Worm (Caenorhabditis elegans) whole organism, late embryonic: ENCODE measurements around the gene ubh-2.

Source experiments
- C08G9.2 ChIP-seq: sonication (generic microtip); optimal IDR thresholded peaks from 2 replicates; lab custom pipeline; 2016; ENCODE audit warnings: mild to moderate bottlenecking, missing genetic modification characterization, moderate library complexity, missing compliant biosample characterization
- K02D7.2 ChIP-seq: sonication (generic microtip); optimal IDR thresholded peaks from 2 replicates; lab custom pipeline; 2017; ENCODE audit warnings: mild to moderate bottlenecking, missing genetic modification characterization, missing compliant biosample characterization
- T23F11.4 ChIP-seq: fragments of 200-800 bp; sonication (Bioruptor generic); optimal IDR thresholded peaks from 2 replicates; lab custom pipeline; 2018; ENCODE audit warnings: mild to moderate bottlenecking, missing genetic modification characterization, missing compliant biosample characterization
- Y22D7AL.16 ChIP-seq: sonication (generic microtip); optimal IDR thresholded peaks from 2 replicates; lab custom pipeline; 2016; ENCODE audit warnings: missing genetic modification characterization, missing compliant biosample characterization
- ahr-1 ChIP-seq: sonication (generic microtip); optimal IDR thresholded peaks from 2 replicates; lab custom pipeline; 2016; ENCODE audit warnings: missing genetic modification characterization, missing compliant biosample characterization
- ama-1 ChIP-seq: fragments of 150-350 bp; optimal IDR thresholded peaks from 2 replicates; lab custom pipeline; 2014
- ceh-18 ChIP-seq: sonication (generic microtip); optimal IDR thresholded peaks from 2 replicates; lab custom pipeline; 2016; ENCODE audit warnings: missing genetic modification characterization, missing compliant biosample characterization
- ceh-2 ChIP-seq: sonication (generic microtip); optimal IDR thresholded peaks from 2 replicates; lab custom pipeline; 2016; ENCODE audit warnings: missing genotype, missing genetic modification characterization, missing compliant biosample characterization
- ceh-30 ChIP-seq: fragments of 150-350 bp; optimal IDR thresholded peaks from 2 replicates; lab custom pipeline; 2014; ENCODE audit warnings: missing biosample characterization, missing genetic modification characterization
- ceh-45 ChIP-seq: fragments of 200-800 bp; sonication (Bioruptor generic); IDR thresholded peaks from 2 replicates; pipeline ENCODE4 v1.3.6; 2022; ENCODE audit warnings: missing genetic modification reagents, missing genetic modification characterization, missing compliant biosample characterization
- dve-1 ChIP-seq: sonication (generic microtip); optimal IDR thresholded peaks from 2 replicates; lab custom pipeline; 2017; ENCODE audit warnings: antibody characterized with exemption, mild to moderate bottlenecking, missing genetic modification characterization, missing compliant biosample characterization
- elt-2 ChIP-seq: sonication (generic microtip); optimal IDR thresholded peaks from 2 replicates; lab custom pipeline; 2016; ENCODE audit warnings: missing genetic modification reagents, missing genetic modification characterization, missing compliant biosample characterization
- ets-4 ChIP-seq: sonication (generic microtip); optimal IDR thresholded peaks from 2 replicates; lab custom pipeline; 2016; ENCODE audit warnings: missing genetic modification characterization, missing compliant biosample characterization
- eyg-1 ChIP-seq: sonication (generic microtip); optimal IDR thresholded peaks from 2 replicates; lab custom pipeline; 2016; ENCODE audit warnings: missing genotype, missing genetic modification characterization, missing compliant biosample characterization
- fkh-6 ChIP-seq: sonication (generic microtip); optimal IDR thresholded peaks from 2 replicates; lab custom pipeline; 2016; ENCODE audit warnings: missing genetic modification characterization, missing compliant biosample characterization
- hlh-13 ChIP-seq: fragments of 200-800 bp; sonication (Bioruptor generic); optimal IDR thresholded peaks from 2 replicates; lab custom pipeline; 2018; ENCODE audit warnings: mild to moderate bottlenecking, missing genetic modification characterization, missing compliant biosample characterization
- hlh-6 ChIP-seq: sonication (generic microtip); optimal IDR thresholded peaks from 2 replicates; lab custom pipeline; 2016; ENCODE audit warnings: missing genotype, missing genetic modification characterization, missing compliant biosample characterization
- lim-6 ChIP-seq: sonication (generic microtip); optimal IDR thresholded peaks from 2 replicates; lab custom pipeline; 2016; ENCODE audit warnings: missing genetic modification characterization, missing compliant biosample characterization
- lin-11 ChIP-seq: fragments of 200-800 bp; sonication (Bioruptor generic); optimal IDR thresholded peaks from 2 replicates; lab custom pipeline; 2018; ENCODE audit warnings: mild to moderate bottlenecking, missing genetic modification characterization, missing compliant biosample characterization
- nfya-1 ChIP-seq: sonication (generic microtip); optimal IDR thresholded peaks from 2 replicates; lab custom pipeline; 2017; ENCODE audit warnings: missing genetic modification characterization, mild to moderate bottlenecking, missing compliant biosample characterization, antibody characterized with exemption, moderate library complexity
- nhr-11 ChIP-seq: fragments of 150-350 bp; optimal IDR thresholded peaks from 2 replicates; lab custom pipeline; 2014; ENCODE audit warnings: missing biosample characterization, missing genetic modification characterization
- npax-4 ChIP-seq: sonication (generic microtip); optimal IDR thresholded peaks from 2 replicates; lab custom pipeline; 2016; ENCODE audit warnings: missing genetic modification characterization, missing compliant biosample characterization
- pat-9 ChIP-seq: fragments of 200-800 bp; sonication (Bioruptor generic); optimal IDR thresholded peaks from 2 replicates; lab custom pipeline; 2018; ENCODE audit warnings: mild to moderate bottlenecking, missing genetic modification characterization, moderate library complexity, missing compliant biosample characterization
- pax-1 ChIP-seq: fragments of 150-350 bp; optimal IDR thresholded peaks from 2 replicates; lab custom pipeline; 2014; ENCODE audit warnings: missing biosample characterization, missing genetic modification characterization
- pha-2 ChIP-seq: sonication (generic microtip); optimal IDR thresholded peaks from 2 replicates; lab custom pipeline; 2017; ENCODE audit warnings: mild to moderate bottlenecking, missing genetic modification characterization, missing compliant biosample characterization
- pha-4 ChIP-seq: fragments of 150-350 bp; optimal IDR thresholded peaks from 2 replicates; lab custom pipeline; 2018; ENCODE audit warnings: missing biosample characterization, missing genetic modification reagents, missing genetic modification characterization
- pros-1 ChIP-seq: fragments of 150-350 bp; optimal IDR thresholded peaks from 2 replicates; lab custom pipeline; 2014; ENCODE audit warnings: missing biosample characterization, missing genetic modification reagents, missing genetic modification characterization
- ref-2 ChIP-seq: sonication (generic microtip); optimal IDR thresholded peaks from 2 replicates; lab custom pipeline; 2016; ENCODE audit warnings: missing genetic modification characterization, missing compliant biosample characterization
- sox-4 ChIP-seq: sonication (generic microtip); optimal IDR thresholded peaks from 2 replicates; lab custom pipeline; 2017; ENCODE audit warnings: mild to moderate bottlenecking, missing genetic modification characterization, inconsistent platforms, missing compliant biosample characterization
- syd-9 ChIP-seq: sonication (generic microtip); optimal IDR thresholded peaks from 2 replicates; lab custom pipeline; 2016; ENCODE audit warnings: mild to moderate bottlenecking, missing genetic modification characterization, moderate library complexity, missing compliant biosample characterization
- tbx-7 ChIP-seq: sonication (generic microtip); optimal IDR thresholded peaks from 2 replicates; lab custom pipeline; 2016; ENCODE audit warnings: missing genotype, missing genetic modification characterization, missing compliant biosample characterization
- ttx-3 ChIP-seq: sonication (generic microtip); optimal IDR thresholded peaks from 2 replicates; lab custom pipeline; 2016; ENCODE audit warnings: missing genetic modification reagents, missing genetic modification characterization, missing compliant biosample characterization
- unc-3 ChIP-seq, 2 experiments: fragments of 200-800 bp in 1 of 2; sonication (Bioruptor generic) in 1 of 2; sonication (generic microtip) in 1 of 2; conservative IDR thresholded peaks in 1 of 2; optimal IDR thresholded peaks in 1 of 2; 2 replicates each; pipeline versions ENCODE4 v1.3.6 to Lab custom; 2016 to 2022; ENCODE audit warnings: missing compliant biosample characterization in 2 of 2, missing genetic modification characterization in 2 of 2, missing genetic modification reagents in 1 of 2
- unc-55 ChIP-seq: sonication (generic microtip); optimal IDR thresholded peaks from 2 replicates; lab custom pipeline; 2017; ENCODE audit warnings: missing biosample characterization, missing genetic modification reagents, missing genetic modification characterization
- unc-86 ChIP-seq: sonication (generic microtip); optimal IDR thresholded peaks from 2 replicates; lab custom pipeline; 2016; ENCODE audit warnings: missing genetic modification characterization, missing compliant biosample characterization

Gene ubh-2

DNA sequence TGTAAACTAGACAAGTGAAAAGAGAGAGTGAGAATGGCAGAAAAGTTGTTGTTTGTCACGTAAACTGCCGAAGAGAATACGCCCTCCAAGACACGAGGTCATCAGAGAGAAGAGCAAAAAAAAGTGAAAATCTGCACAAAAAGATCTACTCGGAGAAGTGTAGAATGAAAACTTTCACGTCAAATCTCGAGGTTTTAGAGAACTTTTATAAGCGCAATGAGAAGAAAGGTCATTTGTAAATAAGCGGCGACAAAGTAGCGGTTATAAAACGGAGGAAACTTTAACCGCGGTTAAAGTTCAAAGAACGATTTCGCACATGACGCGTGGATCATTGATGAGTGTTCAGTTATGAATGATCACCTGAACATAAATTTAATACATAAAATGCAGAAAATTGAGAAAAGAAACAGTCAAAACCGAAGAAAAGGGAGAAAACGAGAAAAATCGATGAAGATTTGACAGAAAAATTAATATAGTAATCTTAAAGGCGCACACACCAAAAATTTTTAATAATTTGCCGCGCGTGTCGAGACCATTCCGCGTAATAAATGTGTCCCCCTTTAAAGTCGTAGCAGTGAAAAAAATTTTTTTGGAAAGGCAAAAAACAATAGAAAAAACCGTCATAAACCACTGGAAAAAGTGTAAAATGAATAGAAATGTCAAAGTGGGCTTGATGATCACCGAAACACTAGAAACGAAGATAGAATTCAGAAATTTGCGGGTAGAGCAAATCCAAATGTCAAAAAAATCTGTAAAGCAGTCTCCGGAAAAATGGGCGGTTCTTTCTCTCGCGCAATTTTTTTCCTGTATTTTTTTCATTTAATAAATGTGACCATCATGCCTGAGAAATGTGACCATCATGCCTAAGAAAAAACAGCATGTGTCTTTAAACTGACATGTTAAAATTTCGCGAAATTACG is 7.9 kb upstream of the ubh-2 start (continued):
- TF ChIP-seq dve-1: no peak
- TF ChIP-seq unc-3 (GFP tag; conservative IDR thresholded peaks at IDR 0.05; lab: Robert Waterston, UW): no peak
- TF ChIP-seq unc-3 (tag; optimal IDR thresholded peaks at IDR 0.05; lab: Kevin White, UChicago): no peak

DNA sequence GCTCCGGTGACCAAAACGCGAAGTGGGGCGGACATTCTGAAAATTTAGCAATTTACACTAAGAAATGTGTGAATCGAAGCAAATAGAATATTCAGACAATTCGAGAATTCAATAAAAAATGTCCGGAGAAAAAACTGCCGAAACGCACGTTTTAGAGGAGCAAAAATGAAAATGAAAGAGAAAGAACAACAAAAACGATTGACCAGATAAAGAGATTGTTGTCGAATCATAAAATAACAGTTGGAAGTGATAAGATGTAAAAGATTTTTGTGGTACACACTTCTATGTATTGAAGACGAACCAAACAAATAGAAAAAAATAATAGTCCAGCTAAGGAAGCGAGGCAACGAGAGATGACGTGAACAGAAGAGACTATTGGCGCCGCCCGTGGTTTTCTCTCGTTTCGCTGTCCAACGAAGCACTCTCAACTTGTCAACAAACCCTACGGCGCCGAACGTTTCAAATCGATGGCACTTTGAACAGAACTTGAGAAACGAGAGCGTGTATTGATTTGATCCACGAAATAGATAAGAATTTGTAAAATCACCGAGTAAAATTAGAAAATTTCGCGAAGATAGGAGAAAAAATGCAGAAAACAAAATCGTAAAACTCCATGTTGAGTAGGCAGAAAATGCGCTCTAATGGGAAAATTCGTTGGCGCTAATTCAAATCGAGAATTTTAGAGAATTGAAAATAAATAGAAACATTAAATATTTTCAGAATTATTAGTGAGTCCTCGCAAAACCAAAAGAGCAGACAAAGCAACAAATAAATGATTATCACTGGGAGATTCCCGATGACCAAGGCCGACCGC is 7.1 kb upstream of the ubh-2 start, which contains the start of gene mdh-1:
Gene mdh-1, minus strand, starts transcription at position 36 of the 814 bp plus-strand sequence.
- TF ChIP-seq Y22D7AL.16 (tag; lab: Kevin White, UChicago) (no peak), K02D7.2 (tag; lab: Kevin White, UChicago) (no peak), pros-1 (tag; lab: Kevin White, UChicago) (no peak), unc-86 (tag; lab: Kevin White, UChicago) (no peak), ama-1 (lab: Kevin White, UChicago) (no peak), fkh-6 (tag; lab: Kevin White, UChicago) (no peak), sox-4 (no peak), elt-2 (tag; lab: Kevin White, UChicago) (no peak), hlh-13 (GFP tag; lab: Kevin White, UChicago) (no peak)

ce11 chrV:6515344-6515743 is 5.7 kb upstream of the ubh-2 start:
- no peak for TF ChIP-seq C08G9.2 (tag; lab: Kevin White, UChicago)
- TF ChIP-seq ttx-3: no peak
- TF ChIP-seq ref-2 (tag; lab: Kevin White, UChicago): no peak
- no peak for TF ChIP-seq ets-4 (tag; lab: Kevin White, UChicago)
- no peak for TF ChIP-seq npax-4 (tag; lab: Kevin White, UChicago)
- no peak for TF ChIP-seq Y22D7AL.16 (tag; lab: Kevin White, UChicago)
- TF ChIP-seq T23F11.4 (GFP tag; lab: Kevin White, UChicago): no peak
- TF ChIP-seq pha-4 (tag; lab: Kevin White, UChicago): no peak
- no peak for TF ChIP-seq dve-1
- no peak for TF ChIP-seq ceh-30 (tag; lab: Kevin White, UChicago)
- no peak for TF ChIP-seq lin-11 (tag; lab: Kevin White, UChicago)
- TF ChIP-seq tbx-7 (tag; lab: Kevin White, UChicago): no peak

ce11 chrV:6514887-6515324 is 5.3 kb upstream of the ubh-2 start, which contains the start of gene dpy-11:
dpy-11 (minus strand) TSS chrV:6515240.
- TF ChIP-seq pat-9: no peak
- 0 out of 2 replicates have a peak, but pooled peaks have one; percentile 40 for TF ChIP-seq ceh-45 (GFP tag; lab: Robert Waterston, UW)
- no peak for TF ChIP-seq T23F11.4 (GFP tag; lab: Kevin White, UChicago)
- no peak for TF ChIP-seq hlh-6 (tag; lab: Kevin White, UChicago)

DNA sequence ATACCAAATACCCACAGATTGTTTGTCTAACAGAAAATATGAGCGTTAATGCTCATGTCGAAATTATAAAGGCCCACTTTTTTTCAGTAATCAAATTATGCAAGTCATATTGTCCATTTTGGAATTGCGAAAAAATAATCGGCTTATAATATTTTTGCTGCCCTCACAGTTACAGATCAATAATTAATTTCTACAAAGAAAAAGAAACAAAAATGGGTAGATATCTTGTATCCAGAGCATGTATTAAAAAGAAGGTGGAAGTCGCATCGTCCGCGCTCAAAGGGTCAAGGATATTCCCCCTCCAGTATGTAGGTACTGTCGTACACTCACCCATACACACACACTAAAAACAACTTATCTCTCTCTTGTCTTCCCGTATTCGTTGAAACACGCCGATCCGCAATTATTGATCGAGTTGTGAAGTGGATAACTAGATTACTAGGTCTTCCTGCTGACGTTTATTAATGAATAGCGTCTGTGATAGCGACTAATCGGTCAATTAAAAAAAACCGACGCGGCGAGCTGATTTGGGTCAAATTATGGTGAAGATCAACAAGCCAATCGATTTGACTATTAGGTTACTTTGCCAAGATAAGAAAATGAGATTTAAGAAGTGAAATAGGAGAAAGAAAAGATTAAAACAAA is 4.3 kb upstream of the ubh-2 start:
- TF ChIP-seq pat-9 (no peak), hlh-6 (tag; lab: Kevin White, UChicago) (no peak), unc-55 (no peak), ceh-2 (tag; lab: Kevin White, UChicago) (no peak), eyg-1 (no peak), nhr-11 (tag; lab: Kevin White, UChicago) (no peak), ets-4 (tag; lab: Kevin White, UChicago) (no peak), ahr-1 (tag; lab: Kevin White, UChicago) (no peak), sox-4 (no peak), ceh-18 (tag; lab: Kevin White, UChicago) (no peak), lim-6 (tag; lab: Kevin White, UChicago) (no peak), syd-9 (tag; lab: Kevin White, UChicago) (no peak), pha-2 (tag; lab: Kevin White, UChicago) (no peak), pax-1 (tag; lab: Kevin White, UChicago) (no peak), nfya-1 (no peak), Y22D7AL.16 (tag; lab: Kevin White, UChicago) (no peak)
